Fruit fly (Drosophila melanogaster) whole organism, embryonic: ENCODE results near the gene CG15728.

ENCODE experiments used
- ATbp ChIP-seq: fragments of 200-800 bp; sonication (Bioruptor generic); optimal IDR thresholded peaks from 2 replicates; lab custom pipeline; 2017; ENCODE audit warnings: missing biosample characterization, mild to moderate bottlenecking, missing genetic modification characterization, missing genetic modification reagents
- Abd-B ChIP-seq: fragments of 200-800 bp; sonication (Bioruptor generic); optimal IDR thresholded peaks from 2 replicates; lab custom pipeline; 2018; ENCODE audit warnings: missing biosample characterization, mild to moderate bottlenecking, missing genetic modification characterization, moderate library complexity
- Aef1 ChIP-seq: fragments of 200-800 bp; sonication (Bioruptor generic); IDR thresholded peaks from 3 replicates; pipeline ENCODE4 v1.3.6; 2022; ENCODE audit warnings: missing biosample characterization, missing genetic modification characterization
- Awh ChIP-seq: fragments of 200-800 bp; sonication (Bioruptor generic); IDR thresholded peaks from 2 replicates; pipeline ENCODE4, ENCODE4 v1.3.6; 2022; ENCODE audit warnings: missing biosample characterization, missing genetic modification characterization
- CG10267 ChIP-seq: fragments of 200-800 bp; sonication (Bioruptor generic); optimal IDR thresholded peaks from 2 replicates; lab custom pipeline; 2018; ENCODE audit warnings: missing biosample characterization, mild to moderate bottlenecking, missing genetic modification characterization, moderate library complexity
- CG10565 ChIP-seq: fragments of 200-800 bp; sonication (Bioruptor generic); optimal IDR thresholded peaks from 3 replicates; lab custom pipeline; 2016; ENCODE audit warnings: missing biosample characterization, mild to moderate bottlenecking, missing genetic modification characterization
- CG11093 ChIP-seq: fragments of 200-800 bp; sonication (Bioruptor generic); IDR thresholded peaks from 3 replicates; pipeline ENCODE4 v1.3.6; 2022; ENCODE audit warnings: missing biosample characterization, missing genetic modification characterization
- CG12104 ChIP-seq: fragments of 200-800 bp; sonication (Bioruptor generic); optimal IDR thresholded peaks from 3 replicates; lab custom pipeline; 2016; ENCODE audit warnings: missing biosample characterization, missing genetic modification characterization
- CG12391 ChIP-seq: fragments of 200-800 bp; sonication (Bioruptor generic); optimal IDR thresholded peaks from 3 replicates; lab custom pipeline; 2018; ENCODE audit warnings: missing biosample characterization, mild to moderate bottlenecking, missing genetic modification characterization, moderate library complexity
- CG12769 ChIP-seq: fragments of 200-800 bp; sonication (Bioruptor generic); optimal IDR thresholded peaks from 2 replicates; lab custom pipeline; 2019; ENCODE audit warnings: missing biosample characterization, mild to moderate bottlenecking, missing genetic modification characterization, moderate library complexity
- CG13424 ChIP-seq: fragments of 200-800 bp; sonication (Bioruptor generic); optimal IDR thresholded peaks from 2 replicates; lab custom pipeline; 2019; ENCODE audit warnings: missing biosample characterization, mild to moderate bottlenecking, missing genetic modification characterization, moderate library complexity
- CG15269 ChIP-seq: fragments of 200-800 bp; sonication (Bioruptor generic); optimal IDR thresholded peaks from 2 replicates; lab custom pipeline; 2018; ENCODE audit warnings: missing biosample characterization, mild to moderate bottlenecking, missing genetic modification characterization, moderate library complexity
- CG1647 ChIP-seq: fragments of 200-800 bp; sonication (Bioruptor generic); optimal IDR thresholded peaks from 3 replicates; lab custom pipeline; 2016; ENCODE audit warnings: missing biosample characterization, missing genetic modification characterization
- CG17568 ChIP-seq: fragments of 200-800 bp; sonication (Bioruptor generic); optimal IDR thresholded peaks from 2 replicates; lab custom pipeline; 2018; ENCODE audit warnings: missing biosample characterization, mild to moderate bottlenecking, missing genetic modification characterization, moderate library complexity
- CG1792 ChIP-seq: fragments of 200-800 bp; sonication (Bioruptor generic); optimal IDR thresholded peaks from 2 replicates; lab custom pipeline; 2016; ENCODE audit warnings: missing biosample characterization, missing genetic modification characterization
- CG18011 ChIP-seq: fragments of 200-800 bp; sonication (Bioruptor generic); optimal IDR thresholded peaks from 2 replicates; lab custom pipeline; 2017; ENCODE audit warnings: missing biosample characterization, missing genetic modification characterization, mild to moderate bottlenecking, moderate library complexity, missing genotype
- CG30431 ChIP-seq: fragments of 200-800 bp; sonication (Bioruptor generic); optimal IDR thresholded peaks from 2 replicates; lab custom pipeline; 2017; ENCODE audit warnings: missing biosample characterization, missing genetic modification characterization
- CG3407 ChIP-seq: fragments of 200-800 bp; sonication (Bioruptor generic); optimal IDR thresholded peaks from 2 replicates; lab custom pipeline; 2018; ENCODE audit warnings: missing biosample characterization, mild to moderate bottlenecking, missing genetic modification characterization
- CG4424 ChIP-seq: fragments of 200-800 bp; sonication (Bioruptor generic); optimal IDR thresholded peaks from 3 replicates; lab custom pipeline; 2016; ENCODE audit warnings: missing biosample characterization, missing genetic modification characterization
- CG6272 ChIP-seq: fragments of 200-800 bp; sonication (Bioruptor generic); IDR thresholded peaks from 2 replicates; pipeline ENCODE4 v1.3.6; 2022; ENCODE audit warnings: missing biosample characterization, missing genetic modification characterization
- CG7928 ChIP-seq: fragments of 200-800 bp; sonication (Bioruptor generic); optimal IDR thresholded peaks from 2 replicates; lab custom pipeline; 2017; ENCODE audit warnings: missing biosample characterization, mild to moderate bottlenecking, missing genetic modification characterization
- CG7963 ChIP-seq: fragments of 200-800 bp; sonication (Bioruptor generic); IDR thresholded peaks from 3 replicates; pipeline ENCODE4 v1.3.6; 2022; ENCODE audit warnings: missing biosample characterization, missing genetic modification characterization; ENCODE audit not compliant: partially characterized antibody
- Camta ChIP-seq: fragments of 200-800 bp; sonication (Bioruptor generic); optimal IDR thresholded peaks from 2 replicates; lab custom pipeline; 2016; ENCODE audit warnings: missing biosample characterization, missing genetic modification characterization
- D ChIP-seq, 2 experiments: fragments of 200-800 bp in 1 of 2; fragments of >200 bp in 1 of 2; sonication (Bioruptor generic) in 1 of 2; optimal IDR thresholded peaks; 2 replicates in 1 of 2; 3 replicates in 1 of 2; lab custom pipeline; 2017; ENCODE audit warnings: mild to moderate bottlenecking in 1 of 2, missing biosample characterization in 1 of 2, missing genetic modification characterization in 1 of 2, missing genetic modification reagents in 1 of 2
- Dip3 ChIP-seq: fragments of 200-800 bp; sonication (Bioruptor generic); optimal IDR thresholded peaks from 3 replicates; lab custom pipeline; 2016; ENCODE audit warnings: missing biosample characterization, missing genetic modification characterization
- Gsc ChIP-seq: fragments of 200-800 bp; sonication (Bioruptor generic); IDR thresholded peaks from 2 replicates; pipeline ENCODE4 v1.3.6; 2022; ENCODE audit warnings: missing biosample characterization, missing genetic modification characterization
- Meics ChIP-seq: fragments of 200-800 bp; sonication (Bioruptor generic); optimal IDR thresholded peaks from 2 replicates; lab custom pipeline; 2017; ENCODE audit warnings: missing biosample characterization, mild to moderate bottlenecking, missing genetic modification characterization
- Side ChIP-seq: fragments of 200-800 bp; sonication (Bioruptor generic); optimal IDR thresholded peaks from 2 replicates; lab custom pipeline; 2016; ENCODE audit warnings: missing biosample characterization, missing genetic modification characterization
- Sin3A ChIP-seq: fragments of >200 bp; optimal IDR thresholded peaks from 2 replicates; lab custom pipeline; 2018
- ac ChIP-seq: fragments of 200-800 bp; sonication (Bioruptor generic); optimal IDR thresholded peaks from 3 replicates; lab custom pipeline; 2017; ENCODE audit warnings: missing biosample characterization, mild to moderate bottlenecking, missing genetic modification characterization
- bigmax ChIP-seq: fragments of 200-800 bp; sonication (Bioruptor generic); optimal IDR thresholded peaks from 2 replicates; lab custom pipeline; 2018; ENCODE audit warnings: missing biosample characterization, mild to moderate bottlenecking, missing genetic modification characterization
- btn ChIP-seq: fragments of 200-800 bp; sonication (Bioruptor generic); optimal IDR thresholded peaks from 2 replicates; lab custom pipeline; 2016; ENCODE audit warnings: missing biosample characterization, missing genetic modification characterization
- caup ChIP-seq: fragments of 200-800 bp; sonication (Bioruptor generic); optimal IDR thresholded peaks from 3 replicates; lab custom pipeline; 2017; ENCODE audit warnings: missing biosample characterization, mild to moderate bottlenecking, missing genetic modification characterization, moderate library complexity; ENCODE audit not compliant: severe bottlenecking
- cg ChIP-seq: fragments of 200-800 bp; sonication (Bioruptor generic); optimal IDR thresholded peaks from 3 replicates; lab custom pipeline; 2019; ENCODE audit warnings: missing biosample characterization, mild to moderate bottlenecking, missing genetic modification characterization, moderate library complexity
- dimm ChIP-seq: fragments of 200-800 bp; sonication (Bioruptor generic); IDR thresholded peaks from 2 replicates; pipeline ENCODE4 v1.3.6; 2022; ENCODE audit warnings: missing biosample characterization, missing genetic modification characterization
- eve ChIP-seq, 2 experiments: fragments of >200 bp; optimal IDR thresholded peaks; 2 replicates each; lab custom pipeline; 2017; ENCODE audit warnings: missing biosample characterization in 2 of 2, missing genetic modification characterization in 2 of 2
- fd102C ChIP-seq: fragments of 200-800 bp; sonication (Bioruptor generic); optimal IDR thresholded peaks from 2 replicates; lab custom pipeline; 2018; ENCODE audit warnings: missing biosample characterization, mild to moderate bottlenecking, missing genetic modification characterization, moderate library complexity
- gcm2 ChIP-seq: fragments of 200-800 bp; sonication (Bioruptor generic); optimal IDR thresholded peaks from 2 replicates; lab custom pipeline; 2016; ENCODE audit warnings: missing biosample characterization, missing genetic modification characterization
- h ChIP-seq: fragments of >200 bp; optimal IDR thresholded peaks from 2 replicates; lab custom pipeline; 2017
- her ChIP-seq: fragments of 200-800 bp; sonication (Bioruptor generic); optimal IDR thresholded peaks from 2 replicates; lab custom pipeline; 2016; ENCODE audit warnings: missing biosample characterization, missing genetic modification characterization
- nau ChIP-seq: fragments of 200-800 bp; sonication (Bioruptor generic); optimal IDR thresholded peaks from 3 replicates; lab custom pipeline; 2017; ENCODE audit warnings: missing biosample characterization, mild to moderate bottlenecking, missing genetic modification characterization, missing genetic modification reagents
- nom ChIP-seq: fragments of 200-800 bp; sonication (Bioruptor generic); optimal IDR thresholded peaks from 2 replicates; lab custom pipeline; 2017; ENCODE audit warnings: missing biosample characterization, missing genetic modification characterization, mild to moderate bottlenecking, moderate library complexity, missing genetic modification reagents
- onecut ChIP-seq: fragments of 200-800 bp; sonication (Bioruptor generic); IDR thresholded peaks from 2 replicates; pipeline ENCODE4 v1.3.6; 2022; ENCODE audit warnings: missing biosample characterization, missing genetic modification characterization
- peb ChIP-seq: fragments of 200-800 bp; sonication (Bioruptor generic); IDR thresholded peaks from 2 replicates; pipeline ENCODE4 v1.3.6; 2022; ENCODE audit warnings: missing biosample characterization, missing genetic modification characterization
- run ChIP-seq: fragments of 200-800 bp; sonication (Bioruptor generic); optimal IDR thresholded peaks from 3 replicates; lab custom pipeline; 2018; ENCODE audit warnings: missing biosample characterization, mild to moderate bottlenecking, missing genetic modification characterization
- scrt ChIP-seq: fragments of 200-800 bp; sonication (Bioruptor generic); optimal IDR thresholded peaks from 2 replicates; lab custom pipeline; 2018; ENCODE audit warnings: missing biosample characterization, mild to moderate bottlenecking, missing genetic modification characterization, moderate library complexity
- sd ChIP-seq: fragments of 200-800 bp; sonication (Bioruptor generic); optimal IDR thresholded peaks from 3 replicates; lab custom pipeline; 2018; ENCODE audit warnings: missing biosample characterization, mild to moderate bottlenecking, missing genetic modification characterization, moderate library complexity
- sens ChIP-seq: fragments of 200-800 bp; sonication (Bioruptor generic); peaks from one replicate; lab custom pipeline; 2016; ENCODE audit warnings: missing biosample characterization, missing genetic modification characterization
- trem ChIP-seq: fragments of 200-800 bp; optimal IDR thresholded peaks from 3 replicates; lab custom pipeline; 2019; ENCODE audit warnings: missing biosample characterization, mild to moderate bottlenecking, missing genetic modification characterization, moderate library complexity
- ttk ChIP-seq: fragments of 200-800 bp; sonication (Bioruptor generic); IDR thresholded peaks from 2 replicates; pipeline ENCODE4 v2.1.2; 2022; ENCODE audit warnings: missing biosample characterization, missing genetic modification characterization
- zfh1 ChIP-seq: fragments of 200-800 bp; sonication (Bioruptor generic); IDR thresholded peaks from 3 replicates; pipeline ENCODE4 v1.3.6; 2022; ENCODE audit warnings: missing biosample characterization, missing genetic modification characterization

CG15728 gene

dm6 chrX:12574666-12575202 lies 49.4 kb upstream of the CG15728 start (continued):
- TF ChIP-seq sens (GFP tag; lab: Kevin White, UChicago) (peak; percentile 78), Meics (GFP tag; lab: Kevin White, UChicago) (peak; percentile 12), ttk (GFP tag; lab: Robert Waterston, UW) (no peak), dimm (GFP tag; lab: Robert Waterston, UW) (no peak), CG18011 (GFP tag; lab: Kevin White, UChicago) (no peak), trem (tag; lab: Kevin White, UChicago) (no peak), gcm2 (GFP tag; lab: Kevin White, UChicago) (no peak), Side (GFP tag; lab: Kevin White, UChicago) (no peak), sd (tag; lab: Kevin White, UChicago) (peak; percentile 77), CG7928 (no peak), CG11093 (GFP tag; lab: Robert Waterston, UW) (no peak), scrt (peak; percentile 28), bigmax (no peak), CG17568 (no peak), peb (no peak), ac (no peak), Awh (no peak), CG13424 (tag; lab: Kevin White, UChicago) (no peak), eve (GFP tag; optimal IDR thresholded peaks at IDR 0.05; lab: Kevin White, UChicago) (no peak), CG15269 (no peak), D (optimal IDR thresholded peaks at IDR 0.05; lab: Kevin White, UChicago) (no peak), D (GFP tag; optimal IDR thresholded peaks at IDR 0.05; lab: Kevin White, UChicago) (no peak), Aef1 (GFP tag; lab: Robert Waterston, UW) (peak; percentile 42; the same call in 2 of the 3 replicates), Dip3 (GFP tag; lab: Kevin White, UChicago) (no peak), fd102C (no peak), nom (GFP tag; lab: Kevin White, UChicago) (peak; percentile 99), CG4424 (GFP tag; lab: Kevin White, UChicago) (no peak), cg (GFP tag; lab: Kevin White, UChicago) (peak; percentile 77), Camta (no peak), Abd-B (no peak), h (lab: Kevin White, UChicago) (no peak), CG12391 (tag; lab: Kevin White, UChicago) (no peak), btn (GFP tag; lab: Kevin White, UChicago) (no peak), CG30431 (no peak), CG10565 (GFP tag; lab: Kevin White, UChicago) (no peak), ATbp (no peak), caup (GFP tag; lab: Kevin White, UChicago) (no peak), CG1647 (GFP tag; lab: Kevin White, UChicago) (no peak), CG6272 (GFP tag; lab: Robert Waterston, UW) (no peak), Gsc (GFP tag; lab: Robert Waterston, UW) (no peak), CG1792 (no peak), CG12104 (GFP tag; lab: Kevin White, UChicago) (no peak), nau (GFP tag; lab: Kevin White, UChicago) (no peak), CG3407 (GFP tag; lab: Kevin White, UChicago) (no peak), run (tag; lab: Kevin White, UChicago) (no peak), Sin3A (lab: Kevin White, UChicago) (no peak), CG12769 (tag; lab: Kevin White, UChicago) (peak; percentile 13), her (no peak), CG10267 (tag; lab: Kevin White, UChicago) (no peak), CG7963 (GFP tag; lab: Robert Waterston, UW) (no peak), zfh1 (GFP tag; lab: Robert Waterston, UW) (no peak), onecut (GFP tag; lab: Robert Waterston, UW) (no peak)
